Fruit fly (Drosophila melanogaster) whole organism, prepupa: ENCODE measurements around the gene CG33340.

Experiments used
- CG11294 ChIP-seq: fragments of 200-800 bp; sonication (Bioruptor generic); IDR thresholded peaks from 2 replicates; pipeline ENCODE4 v1.3.6; 2022; ENCODE audit warnings: missing biosample characterization, missing genetic modification characterization
- CG11902 ChIP-seq: fragments of 200-800 bp; sonication (Bioruptor generic); optimal IDR thresholded peaks from 3 replicates; lab custom pipeline; 2016; ENCODE audit warnings: missing biosample characterization, missing genetic modification characterization
- CG16779 ChIP-seq: fragments of 200-800 bp; sonication (Bioruptor generic); optimal IDR thresholded peaks from 3 replicates; lab custom pipeline; 2017; ENCODE audit warnings: missing biosample characterization, mild to moderate bottlenecking, missing genetic modification characterization
- Gug ChIP-seq: fragments of 200-800 bp; sonication (Bioruptor generic); IDR thresholded peaks from 2 replicates; pipeline ENCODE4 v1.3.6; 2022; ENCODE audit warnings: missing biosample characterization, missing genetic modification characterization
- OdsH ChIP-seq: fragments of 200-800 bp; sonication (Bioruptor generic); optimal IDR thresholded peaks from 3 replicates; lab custom pipeline; 2016; ENCODE audit warnings: missing biosample characterization, missing genetic modification characterization
- cyc ChIP-seq: fragments of 200-800 bp; sonication (Bioruptor generic); optimal IDR thresholded peaks from 3 replicates; lab custom pipeline; 2016; ENCODE audit warnings: missing biosample characterization, missing genetic modification characterization
- fd85E ChIP-seq: fragments of 200-800 bp; sonication (Bioruptor generic); optimal IDR thresholded peaks from 3 replicates; lab custom pipeline; 2016; ENCODE audit warnings: missing biosample characterization, missing genetic modification characterization
- pdm3 ChIP-seq: fragments of 200-800 bp; sonication (Bioruptor generic); optimal IDR thresholded peaks from 3 replicates; lab custom pipeline; 2016; ENCODE audit warnings: missing biosample characterization, missing genetic modification characterization
- svp ChIP-seq: fragments of 200-800 bp; sonication (Bioruptor generic); peaks from one replicate; lab custom pipeline; 2016; ENCODE audit warnings: missing biosample characterization, missing genetic modification characterization

- TF ChIP-seq pdm3 (GFP tag; lab: Kevin White, UChicago) (no peak), CG11902 (GFP tag; lab: Kevin White, UChicago) (no peak), CG11294 (GFP tag; lab: Robert Waterston, UW) (no peak), CG16779 (no peak), svp (GFP tag; lab: Kevin White, UChicago) (no peak), OdsH (GFP tag; lab: Kevin White, UChicago) (no peak), fd85E (GFP tag; lab: Kevin White, UChicago) (no peak), Gug (GFP tag; lab: Robert Waterston, UW) (no peak), cyc (GFP tag; lab: Kevin White, UChicago) (no peak)
Measured at dm6 chr3R:24320342-24320711, 42.6 kb upstream of the CG33340 start.
